Fruit fly (Drosophila melanogaster) ovary, adult (tissue): ENCODE measurements around the gene CG1789.

Source experiments
- CG17801 ChIP-seq: fragments of 200-800 bp; optimal IDR thresholded peaks from 2 replicates; lab custom pipeline; 2019; ENCODE audit warnings: missing biosample characterization, mild to moderate bottlenecking, missing genetic modification characterization, moderate library complexity; ENCODE audit not compliant: partially characterized antibody

Gene CG1789

dm6 chrX:8709234-8709843 is 11.0 kb upstream of the CG1789 start, which contains the start of gene Hexo2:
Gene Hexo2 (plus strand): TSS chrX:8709652.
- peak; percentile 99 for TF ChIP-seq CG17801

dm6 chrX:8714064-8715046 is 6.0 kb upstream of the CG1789 start, which contains the start of the genes CG2004 and CG1785:
Gene CG2004 (minus strand): TSS chrX:8714924.
Gene CG1785 (plus strand): TSS chrX:8714936.
- peak; percentile 92 for TF ChIP-seq CG17801

- TF ChIP-seq CG17801 = peak; percentile 7
Observed at dm6 chrX:8721501-8721900, 1.2 kb downstream of the CG1789 start.

dm6 chrX:8723393-8723987 is 3.2 kb downstream of the CG1789 start:
- TF ChIP-seq CG17801 = no peak

- no peak for TF ChIP-seq CG17801
Observed at dm6 chrX:8724815-8725214, 4.5 kb downstream of the CG1789 start.

- no peak for TF ChIP-seq CG17801
Observed at dm6 chrX:8725238-8725637, 4.9 kb downstream of the CG1789 start.

- TF ChIP-seq CG17801 = no peak
Observed at dm6 chrX:8726816-8727215, 6.5 kb downstream of the CG1789 start.

dm6 chrX:8728030-8728429 is 7.7 kb downstream of the CG1789 start:
- no peak for TF ChIP-seq CG17801

dm6 chrX:8730306-8730705 is 10.0 kb downstream of the CG1789 start:
- TF ChIP-seq CG17801 = no peak

dm6 chrX:8731464-8731863 is 11.1 kb downstream of the CG1789 start:
- no peak for TF ChIP-seq CG17801

dm6 chrX:8732379-8732778 is 12.1 kb downstream of the CG1789 start:
- no peak for TF ChIP-seq CG17801

- TF ChIP-seq CG17801 = no peak
Observed at dm6 chrX:8743456-8743965, 23.2 kb downstream of the CG1789 start.

- TF ChIP-seq CG17801 = no peak
Observed at dm6 chrX:8746933-8747332, 26.6 kb downstream of the CG1789 start.

dm6 chrX:8747627-8748026 is 27.3 kb downstream of the CG1789 start:
- TF ChIP-seq CG17801 = no peak

dm6 chrX:8753703-8754102 is 33.4 kb downstream of the CG1789 start:
- TF ChIP-seq CG17801 = no peak

dm6 chrX:8755352-8755751 is 35.0 kb downstream of the CG1789 start:
- no peak for TF ChIP-seq CG17801

dm6 chrX:8757775-8758363 is 37.5 kb downstream of the CG1789 start:
- TF ChIP-seq CG17801 = no peak
